Worm (Caenorhabditis elegans) whole organism, young adult: ENCODE data around the gene srw-60.

Experiments
- B0019.2 ChIP-seq: fragments of 200-800 bp; sonication (Bioruptor generic); conservative IDR thresholded peaks from 2 replicates; pipeline ENCODE4 v1.3.6; 2022; ENCODE audit warnings: missing genetic modification reagents, missing genetic modification characterization, missing compliant biosample characterization
- C06A6.2 ChIP-seq: fragments of 200-800 bp; sonication (Bioruptor generic); conservative IDR thresholded peaks from 2 replicates; pipeline ENCODE4 v1.3.6; 2022; ENCODE audit warnings: missing genetic modification characterization, missing compliant biosample characterization
- F10E7.11 ChIP-seq: sonication (generic microtip); optimal IDR thresholded peaks from 2 replicates; lab custom pipeline; 2017; ENCODE audit warnings: mild to moderate bottlenecking, missing genetic modification characterization, moderate library complexity, missing compliant biosample characterization
- K11D2.4 ChIP-seq: fragments of 200-800 bp; sonication (Bioruptor generic); IDR thresholded peaks from 2 replicates; pipeline ENCODE4 v1.3.6; 2022; ENCODE audit warnings: missing genetic modification reagents, missing genetic modification characterization, missing compliant biosample characterization
- Y53G8AR.9 ChIP-seq: fragments of 200-800 bp; sonication (Bioruptor generic); conservative IDR thresholded peaks from 2 replicates; pipeline ENCODE4 v1.3.6; 2022; ENCODE audit warnings: missing genetic modification reagents, missing genetic modification characterization, missing compliant biosample characterization
- Y79H2A.3 ChIP-seq: fragments of 200-800 bp; sonication (Bioruptor generic); conservative IDR thresholded peaks from 2 replicates; pipeline ENCODE4 v1.3.6; 2022; ENCODE audit warnings: missing genetic modification reagents, missing genetic modification characterization, missing compliant biosample characterization
- ZK185.1 ChIP-seq: sonication (generic microtip); optimal IDR thresholded peaks from 2 replicates; lab custom pipeline; 2016; ENCODE audit warnings: mild to moderate bottlenecking, missing genetic modification characterization, missing compliant biosample characterization; ENCODE audit not compliant: poor library complexity, severe bottlenecking
- ama-1 ChIP-seq, 3 experiments: fragments of 150-350 bp in 1 of 3; sonication (generic microtip) in 2 of 3; optimal IDR thresholded peaks; 2 replicates each; lab custom pipeline; 2014 to 2018; ENCODE audit warnings: missing biosample characterization in 2 of 3, missing genetic modification characterization in 2 of 3, missing genetic modification reagents in 2 of 3
- atf-7 ChIP-seq: sonication (generic microtip); optimal IDR thresholded peaks from 2 replicates; lab custom pipeline; 2017; ENCODE audit warnings: mild to moderate bottlenecking, missing genetic modification characterization, missing compliant biosample characterization
- cebp-1 ChIP-seq, 2 experiments: fragments of 200-800 bp in 1 of 2; sonication (Bioruptor generic) in 1 of 2; sonication (generic microtip) in 1 of 2; IDR thresholded peaks in 1 of 2; optimal IDR thresholded peaks in 1 of 2; 2 replicates each; pipeline versions ENCODE4 v1.3.6 to Lab custom; 2017 to 2022; ENCODE audit warnings: missing compliant biosample characterization in 2 of 2, missing genetic modification characterization in 2 of 2, mild to moderate bottlenecking in 1 of 2, missing genetic modification reagents in 1 of 2, moderate library complexity in 1 of 2
- ceh-100 ChIP-seq: fragments of 200-800 bp; sonication (Bioruptor generic); IDR thresholded peaks from 2 replicates; pipeline ENCODE4 v1.3.6; 2022; ENCODE audit warnings: missing genetic modification reagents, missing genetic modification characterization, missing compliant biosample characterization
- ceh-27 ChIP-seq: fragments of 200-800 bp; sonication (Bioruptor generic); optimal IDR thresholded peaks from 2 replicates; lab custom pipeline; 2018; ENCODE audit warnings: mild to moderate bottlenecking, missing genetic modification characterization, moderate library complexity, missing compliant biosample characterization
- chd-7 ChIP-seq: sonication (generic microtip); optimal IDR thresholded peaks from 2 replicates; lab custom pipeline; 2016; ENCODE audit warnings: mild to moderate bottlenecking, missing genetic modification characterization, moderate library complexity, missing compliant biosample characterization
- dpff-1 ChIP-seq: sonication (generic microtip); optimal IDR thresholded peaks from 2 replicates; lab custom pipeline; 2017; ENCODE audit warnings: mild to moderate bottlenecking, missing genetic modification characterization, missing compliant biosample characterization
- egl-18 ChIP-seq: fragments of 200-800 bp; sonication (Bioruptor generic); IDR thresholded peaks from 2 replicates; pipeline ENCODE4 v1.3.6; 2022; ENCODE audit warnings: missing genetic modification reagents, missing genetic modification characterization, missing compliant biosample characterization
- him-1 ChIP-seq: sonication (generic microtip); optimal IDR thresholded peaks from 2 replicates; lab custom pipeline; 2016; ENCODE audit warnings: missing genotype, missing genetic modification reagents, missing genetic modification characterization, missing compliant biosample characterization
- hmg-1.2 ChIP-seq: fragments of 200-800 bp; sonication (Bioruptor generic); IDR thresholded peaks from 2 replicates; pipeline ENCODE4 v1.3.6; 2022; ENCODE audit warnings: missing genetic modification reagents, missing genetic modification characterization, missing compliant biosample characterization
- hsf-1 ChIP-seq: fragments of 200-800 bp; sonication (Bioruptor generic); IDR thresholded peaks from 2 replicates; pipeline ENCODE4 v1.3.6; 2022; ENCODE audit warnings: missing genetic modification reagents, missing genetic modification characterization, missing compliant biosample characterization
- lin-26 ChIP-seq: fragments of 200-800 bp; sonication (Bioruptor generic); IDR thresholded peaks from 2 replicates; pipeline ENCODE4 v1.3.6; 2022; ENCODE audit warnings: missing genetic modification reagents, missing genetic modification characterization, missing compliant biosample characterization
- lin-35 ChIP-seq, 3 experiments: fragments of 150-350 bp in 2 of 3; sonication (generic microtip) in 1 of 3; optimal IDR thresholded peaks; 2 replicates each; lab custom pipeline; 2014 to 2018; ENCODE audit warnings: missing biosample characterization in 3 of 3, missing genetic modification characterization in 3 of 3, missing genetic modification reagents in 3 of 3
- lin-54 ChIP-seq: fragments of 200-800 bp; sonication (Bioruptor generic); optimal IDR thresholded peaks from 2 replicates; lab custom pipeline; 2018; ENCODE audit warnings: mild to moderate bottlenecking, missing genetic modification characterization, missing compliant biosample characterization
- lsl-1 ChIP-seq: fragments of 200-800 bp; sonication (Bioruptor generic); optimal IDR thresholded peaks from 2 replicates; lab custom pipeline; 2018; ENCODE audit warnings: mild to moderate bottlenecking, missing genetic modification characterization, moderate library complexity, missing compliant biosample characterization
- madf-3 ChIP-seq: fragments of 200-800 bp; sonication (Bioruptor generic); IDR thresholded peaks from 2 replicates; pipeline ENCODE4 v1.3.6; 2022; ENCODE audit warnings: missing genetic modification reagents, missing genetic modification characterization, missing compliant biosample characterization
- mcd-1 ChIP-seq: fragments of 200-800 bp; sonication (Bioruptor generic); IDR thresholded peaks from 2 replicates; pipeline ENCODE4 v1.3.6; 2022; ENCODE audit warnings: missing genetic modification reagents, missing genetic modification characterization, missing compliant biosample characterization
- nfyb-1 ChIP-seq: fragments of 200-800 bp; sonication (Bioruptor generic); IDR thresholded peaks from 2 replicates; pipeline ENCODE4 v1.3.6; 2022; ENCODE audit warnings: missing genetic modification reagents, missing genetic modification characterization, missing compliant biosample characterization
- nhr-179 ChIP-seq: sonication (generic microtip); optimal IDR thresholded peaks from 2 replicates; lab custom pipeline; 2016; ENCODE audit warnings: mild to moderate bottlenecking, missing genetic modification characterization, missing compliant biosample characterization
- rpc-1 ChIP-seq, 2 experiments: fragments of 150-350 bp in 1 of 2; sonication (generic microtip) in 1 of 2; optimal IDR thresholded peaks; 2 replicates each; lab custom pipeline; 2014 to 2018; ENCODE audit warnings: missing biosample characterization in 1 of 2, missing genetic modification characterization in 1 of 2, missing genetic modification reagents in 1 of 2, missing genotype in 1 of 2
- sdz-38 ChIP-seq: sonication (generic microtip); optimal IDR thresholded peaks from 2 replicates; lab custom pipeline; 2016; ENCODE audit warnings: missing genotype, missing genetic modification characterization, missing compliant biosample characterization
- sea-2 ChIP-seq: fragments of 200-800 bp; sonication (Bioruptor generic); IDR thresholded peaks from 2 replicates; pipeline ENCODE4 v1.3.6; 2022; ENCODE audit warnings: missing genetic modification characterization, missing compliant biosample characterization
- tbx-9 ChIP-seq: sonication (generic microtip); optimal IDR thresholded peaks from 2 replicates; lab custom pipeline; 2016; ENCODE audit warnings: borderline replicate concordance, missing genetic modification characterization, inconsistent platforms, missing compliant biosample characterization
- xnd-1 ChIP-seq: sonication (generic microtip); optimal IDR thresholded peaks from 2 replicates; lab custom pipeline; 2016; ENCODE audit warnings: missing genotype, missing genetic modification reagents, missing genetic modification characterization, missing compliant biosample characterization
- ztf-26 ChIP-seq: sonication (generic microtip); optimal IDR thresholded peaks from 2 replicates; lab custom pipeline; 2017; ENCODE audit warnings: missing genetic modification characterization, missing compliant biosample characterization

Gene srw-60

ce11 chrII:2991555-2992083 is 33.2 kb downstream of the srw-60 start, which contains the start of gene K08A2.2:
TSS of gene K08A2.2 (plus strand) at chrII:2991605.
- TF ChIP-seq tbx-9 (tag; lab: Kevin White, UChicago): no peak
- TF ChIP-seq lin-35 (GFP tag; optimal IDR thresholded peaks at IDR 0.05; lab: Kevin White, UChicago): no peak
- peak; percentile 22 for TF ChIP-seq him-1 (tag; lab: Kevin White, UChicago)
- no peak for TF ChIP-seq dpff-1 (tag; lab: Kevin White, UChicago)
- TF ChIP-seq ceh-27 (GFP tag; lab: Kevin White, UChicago): peak; percentile 13
- peak; percentile 91 for TF ChIP-seq ceh-100
- TF ChIP-seq nfyb-1 (GFP tag; lab: Robert Waterston, UW): no peak
- TF ChIP-seq B0019.2 (GFP tag; lab: Robert Waterston, UW): no peak
- TF ChIP-seq, all 124 proteins: peak for 3

ce11 chrII:2992300-2992699 is 33.9 kb downstream of the srw-60 start:
- TF ChIP-seq lin-54 (GFP tag; lab: Kevin White, UChicago) (no peak), K11D2.4 (GFP tag; lab: Robert Waterston, UW) (no peak), madf-3 (GFP tag; lab: Robert Waterston, UW) (0 out of 2 replicates have a peak, but pooled peaks have one; percentile 48), hsf-1 (GFP tag; lab: Robert Waterston, UW) (no peak), nhr-179 (tag; lab: Kevin White, UChicago) (no peak), ceh-100 (peak; percentile 39), C06A6.2 (GFP tag; lab: Robert Waterston, UW) (no peak), egl-18 (GFP tag; lab: Robert Waterston, UW) (no peak), chd-7 (tag; lab: Kevin White, UChicago) (no peak), mcd-1 (GFP tag; lab: Robert Waterston, UW) (no peak)

- TF ChIP-seq cebp-1 (GFP tag; IDR thresholded peaks at IDR 0.05; lab: Robert Waterston, UW): no peak
- TF ChIP-seq cebp-1 (tag; optimal IDR thresholded peaks at IDR 0.05; lab: Kevin White, UChicago): peak; percentile 87
- no peak for TF ChIP-seq sdz-38 (tag; lab: Kevin White, UChicago)
Measured at ce11 chrII:2994590-2995392, 36.4 kb downstream of the srw-60 start.

ce11 chrII:2996721-2997120 is 38.3 kb downstream of the srw-60 start, which contains the start of gene lido-8:
TSS of gene lido-8 (plus strand) at chrII:2997021.
- TF ChIP-seq ZK185.1: no peak
- no peak for TF ChIP-seq F10E7.11
- no peak for TF ChIP-seq lin-26 (GFP tag; lab: Robert Waterston, UW)
- no peak for TF ChIP-seq madf-3 (GFP tag; lab: Robert Waterston, UW)
- no peak for TF ChIP-seq Y53G8AR.9 (GFP tag; lab: Robert Waterston, UW)
- no peak for TF ChIP-seq atf-7 (tag; lab: Kevin White, UChicago)
- no peak for TF ChIP-seq K11D2.4 (GFP tag; lab: Robert Waterston, UW)
- no peak for TF ChIP-seq sdz-38 (tag; lab: Kevin White, UChicago)
- no peak for TF ChIP-seq Y79H2A.3
- TF ChIP-seq hmg-1.2: no peak
- no peak for TF ChIP-seq ama-1 (optimal IDR thresholded peaks at IDR 0.05; lab: Kevin White, UChicago)
- TF ChIP-seq ama-1 (GFP tag; optimal IDR thresholded peaks at IDR 0.05; lab: Kevin White, UChicago): no peak
- TF ChIP-seq sea-2: no peak
- no peak for TF ChIP-seq rpc-1 (optimal IDR thresholded peaks at IDR 0.05; lab: Kevin White, UChicago)
- TF ChIP-seq rpc-1 (tag; optimal IDR thresholded peaks at IDR 0.05; lab: Kevin White, UChicago): no peak
- TF ChIP-seq ztf-26 (tag; lab: Kevin White, UChicago): no peak
- no peak for TF ChIP-seq xnd-1 (tag; lab: Kevin White, UChicago)
- TF ChIP-seq lin-35 (GFP tag; optimal IDR thresholded peaks at IDR 0.05; lab: Kevin White, UChicago): no peak
- TF ChIP-seq lsl-1 (GFP tag; lab: Kevin White, UChicago): no peak
- TF ChIP-seq, all 124 proteins: peak for 0
